Worm (Caenorhabditis elegans): ENCODE data around the gene tag-153.

The tag-153 gene

ce11 chrV:9322886-9323285 lies at the start of gene tag-153:
tag-153 (plus strand) TSS chrV:9323085.
- no peak for TF ChIP-seq nhr-237 (tag; optimal IDR thresholded peaks at IDR 0.05)
- no peak for TF ChIP-seq nhr-25 (tag; optimal IDR thresholded peaks at IDR 0.05)
- TF ChIP-seq ceh-82 (tag; optimal IDR thresholded peaks at IDR 0.05) = no peak
- TF ChIP-seq elt-3 (tag; optimal IDR thresholded peaks at IDR 0.05) = no peak
- TF ChIP-seq elt-1 (tag; optimal IDR thresholded peaks at IDR 0.05) = no peak
- no peak for TF ChIP-seq pha-4 (tag; optimal IDR thresholded peaks at IDR 0.05)
- TF ChIP-seq snpc-4 (tag; optimal IDR thresholded peaks at IDR 0.05) = no peak
- no peak for TF ChIP-seq eor-1 (tag; optimal IDR thresholded peaks at IDR 0.05)
- TF ChIP-seq skn-1 (tag; optimal IDR thresholded peaks at IDR 0.05) = no peak
- no peak for TF ChIP-seq daf-12 (tag; optimal IDR thresholded peaks at IDR 0.05)
- TF ChIP-seq hmg-11 (tag; optimal IDR thresholded peaks at IDR 0.05) = no peak
- TF ChIP-seq mdl-1 (tag; optimal IDR thresholded peaks at IDR 0.05) = no peak
- TF ChIP-seq R02D3.7 (tag; optimal IDR thresholded peaks at IDR 0.05) = no peak
- no peak for TF ChIP-seq fos-1 (tag; optimal IDR thresholded peaks at IDR 0.05)

DNA sequence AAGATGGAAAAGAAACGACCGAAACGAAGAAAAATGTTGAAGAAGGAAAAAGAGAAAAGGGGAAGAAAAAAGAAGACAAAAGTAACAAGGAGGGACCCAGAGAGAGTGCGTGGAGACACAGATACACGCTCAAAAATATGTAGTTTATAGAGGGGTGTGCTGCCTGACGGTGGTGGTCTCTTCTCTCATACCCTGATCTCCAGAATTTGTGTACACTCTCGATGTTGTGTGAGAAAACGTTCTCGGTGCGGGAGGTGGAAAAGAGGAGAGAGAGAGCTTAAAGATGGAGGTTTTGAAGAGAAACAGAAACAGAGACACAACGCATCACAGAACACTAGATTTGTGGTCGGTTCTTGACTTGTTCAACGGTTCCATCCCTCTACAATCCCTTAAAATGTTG lies 49.3 kb upstream of the tag-153 start:
- TF ChIP-seq hmg-11 (tag; optimal IDR thresholded peaks at IDR 0.05) (peak; percentile 79), ztf-11 (tag; optimal IDR thresholded peaks at IDR 0.05) (no peak), ceh-82 (tag; optimal IDR thresholded peaks at IDR 0.05) (no peak), fkh-10 (GFP tag; optimal IDR thresholded peaks at IDR 0.05) (peak; percentile 46), egl-5 (tag; optimal IDR thresholded peaks at IDR 0.05) (peak; percentile 8), ceh-28 (tag; optimal IDR thresholded peaks at IDR 0.05) (peak; percentile 59), ama-1 (optimal IDR thresholded peaks at IDR 0.05) (no peak), ceh-16 (tag; optimal IDR thresholded peaks at IDR 0.05) (no peak), lin-39 (tag; optimal IDR thresholded peaks at IDR 0.05) (peak; percentile 95), nhr-23 (tag; optimal IDR thresholded peaks at IDR 0.05) (no peak), mdl-1 (tag; optimal IDR thresholded peaks at IDR 0.05) (no peak), nhr-43 (tag; optimal IDR thresholded peaks at IDR 0.05; ENCODE audit: poor library complexity, severe bottlenecking) (peak; percentile 40), sea-2 (GFP tag; optimal IDR thresholded peaks at IDR 0.05) (no peak), unc-62 (GFP tag; optimal IDR thresholded peaks at IDR 0.05) (peak; percentile 53), skn-1 (tag; optimal IDR thresholded peaks at IDR 0.05) (no peak), snpc-4 (tag; optimal IDR thresholded peaks at IDR 0.05) (peak; percentile 45), daf-12 (tag; optimal IDR thresholded peaks at IDR 0.05) (no peak), ztf-4 (tag; optimal IDR thresholded peaks at IDR 0.05) (no peak), pha-4 (tag; optimal IDR thresholded peaks at IDR 0.05) (peak; percentile 33), nfya-1 (tag; optimal IDR thresholded peaks at IDR 0.05; ENCODE audit: insufficient read depth) (peak; percentile 70), nhr-76 (tag; optimal IDR thresholded peaks at IDR 0.05) (no peak), tbx-2 (tag; optimal IDR thresholded peaks at IDR 0.05) (peak; percentile 31), lin-15B (tag; optimal IDR thresholded peaks at IDR 0.05) (peak; percentile 45), egl-27 (tag; optimal IDR thresholded peaks at IDR 0.05) (peak; percentile 21), R02D3.7 (tag; optimal IDR thresholded peaks at IDR 0.05) (peak; percentile 9)

ce11 chrV:9274127-9275042 lies 48.5 kb upstream of the tag-153 start:
- peak; percentile 56 for TF ChIP-seq unc-62 (GFP tag; optimal IDR thresholded peaks at IDR 0.05)
- no peak for TF ChIP-seq lin-15B (tag; optimal IDR thresholded peaks at IDR 0.05)
- peak; percentile 7 for TF ChIP-seq nhr-23 (tag; optimal IDR thresholded peaks at IDR 0.05)
- peak; percentile 66 for TF ChIP-seq nhr-43 (tag; optimal IDR thresholded peaks at IDR 0.05; ENCODE audit: poor library complexity, severe bottlenecking)
- TF ChIP-seq mdl-1 (tag; optimal IDR thresholded peaks at IDR 0.05) = no peak
- TF ChIP-seq elt-1 (tag; optimal IDR thresholded peaks at IDR 0.05) = peak; percentile 85

- TF ChIP-seq nhr-28 (tag; optimal IDR thresholded peaks at IDR 0.05) = no peak
- no peak for TF ChIP-seq ama-1 (optimal IDR thresholded peaks at IDR 0.05)
- TF ChIP-seq eor-1 (tag; optimal IDR thresholded peaks at IDR 0.05) = no peak
- no peak for TF ChIP-seq nhr-67 (tag; optimal IDR thresholded peaks at IDR 0.05)
- no peak for TF ChIP-seq fkh-2 (tag; optimal IDR thresholded peaks at IDR 0.05)
- TF ChIP-seq unc-62 (GFP tag; optimal IDR thresholded peaks at IDR 0.05) = no peak
- no peak for TF ChIP-seq fkh-10 (GFP tag; optimal IDR thresholded peaks at IDR 0.05)
- TF ChIP-seq nhr-25 (tag; optimal IDR thresholded peaks at IDR 0.05) = no peak
- TF ChIP-seq elt-1 (tag; optimal IDR thresholded peaks at IDR 0.05) = no peak
- TF ChIP-seq fos-1 (tag; optimal IDR thresholded peaks at IDR 0.05) = no peak
- TF ChIP-seq elt-3 (tag; optimal IDR thresholded peaks at IDR 0.05) = no peak
- no peak for TF ChIP-seq lin-39 (tag; optimal IDR thresholded peaks at IDR 0.05)
- TF ChIP-seq tbx-2 (tag; optimal IDR thresholded peaks at IDR 0.05) = no peak
- no peak for TF ChIP-seq elt-2 (tag; optimal IDR thresholded peaks at IDR 0.05)
- no peak for TF ChIP-seq ztf-11 (tag; optimal IDR thresholded peaks at IDR 0.05)
- TF ChIP-seq ceh-16 (tag; optimal IDR thresholded peaks at IDR 0.05) = no peak
- TF ChIP-seq aly-2 (tag; optimal IDR thresholded peaks at IDR 0.05) = no peak
- TF ChIP-seq hmg-11 (tag; optimal IDR thresholded peaks at IDR 0.05) = no peak
- TF ChIP-seq ceh-82 (tag; optimal IDR thresholded peaks at IDR 0.05) = no peak
- no peak for TF ChIP-seq ZK546.5 (tag; optimal IDR thresholded peaks at IDR 0.05)
Observed at ce11 chrV:9282110-9282509, 40.8 kb upstream of the tag-153 start, which contains the start of gene hlh-10. hlh-10 (minus strand) TSS chrV:9282210.
